Worm (Caenorhabditis elegans): ENCODE results near the gene phf-10.

phf-10 gene

ce11 chrV:332585-332984 is 21.2 kb upstream of the phf-10 start:
- TF ChIP-seq unc-86 (tag; optimal IDR thresholded peaks at IDR 0.05) (no peak), elt-2 (tag; optimal IDR thresholded peaks at IDR 0.05) (no peak), K09A11.1 (tag; optimal IDR thresholded peaks at IDR 0.05; ENCODE audit: insufficient read depth) (no peak), pha-2 (tag; optimal IDR thresholded peaks at IDR 0.05) (no peak), ceh-22 (tag; optimal IDR thresholded peaks at IDR 0.05) (no peak), pat-9 (tag; optimal IDR thresholded peaks at IDR 0.05) (no peak), ceh-24 (tag; optimal IDR thresholded peaks at IDR 0.05) (no peak), nhr-232 (tag; optimal IDR thresholded peaks at IDR 0.05) (no peak), ref-2 (tag; optimal IDR thresholded peaks at IDR 0.05) (no peak), che-1 (tag; optimal IDR thresholded peaks at IDR 0.05) (no peak), sox-2 (GFP tag; IDR thresholded peaks at IDR 0.05) (no peak), ceh-48 (tag; optimal IDR thresholded peaks at IDR 0.05) (no peak), zip-5 (tag; optimal IDR thresholded peaks at IDR 0.05) (no peak), F13H6.1 (tag; optimal IDR thresholded peaks at IDR 0.05) (no peak)

- no peak for TF ChIP-seq pax-1 (tag; optimal IDR thresholded peaks at IDR 0.05)
- no peak for TF ChIP-seq pqm-1 (tag; optimal IDR thresholded peaks at IDR 0.05)
- TF ChIP-seq ttx-3 (tag; optimal IDR thresholded peaks at IDR 0.05), result no peak
- no peak for TF ChIP-seq pag-3 (tag; optimal IDR thresholded peaks at IDR 0.05; ENCODE audit: borderline replicate concordance)
- TF ChIP-seq sox-2 (GFP tag; IDR thresholded peaks at IDR 0.05), result no peak
- TF ChIP-seq ceh-24 (tag; optimal IDR thresholded peaks at IDR 0.05), result no peak
- no peak for TF ChIP-seq pha-2 (tag; optimal IDR thresholded peaks at IDR 0.05)
- TF ChIP-seq zip-5 (tag; optimal IDR thresholded peaks at IDR 0.05), result no peak
- TF ChIP-seq tbx-7 (tag; optimal IDR thresholded peaks at IDR 0.05), result no peak
- TF ChIP-seq hlh-13 (GFP tag; optimal IDR thresholded peaks at IDR 0.05), result no peak
- no peak for TF ChIP-seq C08G9.2 (tag; optimal IDR thresholded peaks at IDR 0.05)
- TF ChIP-seq ceh-48 (tag; optimal IDR thresholded peaks at IDR 0.05), result no peak
- TF ChIP-seq gmeb-2 (tag; optimal IDR thresholded peaks at IDR 0.05), result no peak
- TF ChIP-seq C38D4.7 (GFP tag; optimal IDR thresholded peaks at IDR 0.05), result no peak
- TF ChIP-seq ets-4 (tag; optimal IDR thresholded peaks at IDR 0.05), result no peak
- TF ChIP-seq ceh-45 (GFP tag; IDR thresholded peaks at IDR 0.05), result no peak
- no peak for TF ChIP-seq Y22D7AL.16 (tag; optimal IDR thresholded peaks at IDR 0.05)
- TF ChIP-seq ceh-14 (tag; optimal IDR thresholded peaks at IDR 0.05), result no peak
- no peak for TF ChIP-seq hlh-6 (tag; optimal IDR thresholded peaks at IDR 0.05)
Observed at ce11 chrV:331245-331644, 19.9 kb upstream of the phf-10 start.

ce11 chrV:330625-331024 is 19.3 kb upstream of the phf-10 start, which contains the start of gene abt-4:
TSS of gene abt-4 (minus strand) at chrV:330725.
- no peak for TF ChIP-seq hlh-8 (tag; optimal IDR thresholded peaks at IDR 0.05)
- TF ChIP-seq unc-3 (GFP tag; conservative IDR thresholded peaks at IDR 0.05), result no peak
- no peak for TF ChIP-seq unc-3 (tag; optimal IDR thresholded peaks at IDR 0.05)
- TF ChIP-seq pha-2 (tag; optimal IDR thresholded peaks at IDR 0.05), result no peak
- TF ChIP-seq ceh-24 (tag; optimal IDR thresholded peaks at IDR 0.05), result no peak
- no peak for TF ChIP-seq eyg-1 (tag; optimal IDR thresholded peaks at IDR 0.05)

- TF ChIP-seq ahr-1 (tag; optimal IDR thresholded peaks at IDR 0.05), result no peak
- TF ChIP-seq ceh-34 (tag; optimal IDR thresholded peaks at IDR 0.05), result peak; percentile 6
Observed at ce11 chrV:320009-320408, 8.6 kb upstream of the phf-10 start.

ce11 chrV:312421-312820 is 1.1 kb upstream of the phf-10 start, which contains the start of gene nhr-15:
TSS of gene nhr-15 (plus strand) at chrV:312721.
- no peak for TF ChIP-seq elt-4 (tag; optimal IDR thresholded peaks at IDR 0.05)
- no peak for TF ChIP-seq ztf-16 (tag; optimal IDR thresholded peaks at IDR 0.05)
- no peak for TF ChIP-seq K09A11.1 (tag; optimal IDR thresholded peaks at IDR 0.05; ENCODE audit: insufficient read depth)
- TF ChIP-seq pros-1 (tag; optimal IDR thresholded peaks at IDR 0.05), result no peak
- TF ChIP-seq zip-5 (tag; optimal IDR thresholded peaks at IDR 0.05), result no peak
- TF ChIP-seq K02D7.2 (tag; optimal IDR thresholded peaks at IDR 0.05), result no peak
- no peak for TF ChIP-seq sox-4 (tag; optimal IDR thresholded peaks at IDR 0.05)
- TF ChIP-seq ceh-22 (tag; optimal IDR thresholded peaks at IDR 0.05), result no peak

Measured in whole organism, late embryonic.